Worm (Caenorhabditis elegans) whole organism, L2 larva: ENCODE results near the gene pph-2.
A peak's percentile ranks its signal among the peaks of the same experiment; 100 is the strongest.

ENCODE experiments used
- C34F6.9 ChIP-seq: fragments of 150-350 bp; optimal IDR thresholded peaks from 2 replicates; lab custom pipeline; 2014; ENCODE audit warnings: missing biosample characterization, missing genetic modification characterization
- F13H6.1 ChIP-seq: sonication (generic microtip); optimal IDR thresholded peaks from 2 replicates; lab custom pipeline; 2016; ENCODE audit warnings: missing genetic modification characterization, missing compliant biosample characterization
- R02D3.7 ChIP-seq: fragments of 150-350 bp; optimal IDR thresholded peaks from 2 replicates; lab custom pipeline; 2014; ENCODE audit warnings: missing biosample characterization, missing genetic modification characterization
- Y55F3AM.14 ChIP-seq: fragments of 200-800 bp; sonication (Bioruptor generic); optimal IDR thresholded peaks from 2 replicates; lab custom pipeline; 2018; ENCODE audit warnings: mild to moderate bottlenecking, missing genetic modification characterization, missing compliant biosample characterization
- ZK546.5 ChIP-seq: sonication (generic microtip); optimal IDR thresholded peaks from 2 replicates; lab custom pipeline; 2017; ENCODE audit warnings: missing biosample characterization, missing genetic modification characterization
- ama-1 ChIP-seq: fragments of 150-350 bp; optimal IDR thresholded peaks from 2 replicates; lab custom pipeline; 2018; ENCODE audit warnings: inconsistent platforms
- blmp-1 ChIP-seq: sonication (generic microtip); optimal IDR thresholded peaks from 2 replicates; lab custom pipeline; 2017; ENCODE audit warnings: missing genetic modification characterization, mild to moderate bottlenecking, missing compliant biosample characterization, antibody characterized with exemption, moderate library complexity; ENCODE audit not compliant: insufficient read depth
- ceh-16 ChIP-seq: fragments of 150-350 bp; optimal IDR thresholded peaks from 2 replicates; lab custom pipeline; 2014; ENCODE audit warnings: missing biosample characterization, missing genetic modification characterization
- ceh-82 ChIP-seq: fragments of 150-350 bp; optimal IDR thresholded peaks from 2 replicates; lab custom pipeline; 2014; ENCODE audit warnings: missing biosample characterization, missing genetic modification characterization
- crh-2 ChIP-seq: sonication (generic microtip); optimal IDR thresholded peaks from 2 replicates; lab custom pipeline; 2017; ENCODE audit warnings: missing biosample characterization, missing genetic modification characterization
- dmd-4 ChIP-seq: sonication (generic microtip); optimal IDR thresholded peaks from 2 replicates; lab custom pipeline; 2017; ENCODE audit warnings: missing biosample characterization, missing genetic modification characterization
- egl-27 ChIP-seq: sonication (generic microtip); optimal IDR thresholded peaks from 3 replicates; lab custom pipeline; 2017; ENCODE audit warnings: missing biosample characterization, missing genetic modification reagents, missing genetic modification characterization
- elt-1 ChIP-seq: fragments of 150-350 bp; optimal IDR thresholded peaks from 2 replicates; lab custom pipeline; 2014; ENCODE audit warnings: missing biosample characterization, missing genetic modification characterization
- elt-3 ChIP-seq: sonication (generic microtip); optimal IDR thresholded peaks from 2 replicates; lab custom pipeline; 2017; ENCODE audit warnings: missing biosample characterization, missing genetic modification characterization
- fos-1 ChIP-seq: fragments of 150-350 bp; optimal IDR thresholded peaks from 2 replicates; lab custom pipeline; 2014; ENCODE audit warnings: missing biosample characterization, missing genetic modification characterization
- lin-11 ChIP-seq: fragments of 150-350 bp; sonication (generic microtip); optimal IDR thresholded peaks from 2 replicates; lab custom pipeline; 2014; ENCODE audit warnings: missing biosample characterization, missing genetic modification characterization, inconsistent platforms, mixed read lengths
- lin-13 ChIP-seq: fragments of 150-350 bp; optimal IDR thresholded peaks from 2 replicates; lab custom pipeline; 2014; ENCODE audit warnings: missing biosample characterization, missing genetic modification reagents, missing genetic modification characterization
- lin-39 ChIP-seq: fragments of 150-350 bp; optimal IDR thresholded peaks from 2 replicates; lab custom pipeline; 2014; ENCODE audit warnings: missing biosample characterization, missing genetic modification reagents, missing genetic modification characterization
- lsy-2 ChIP-seq, 2 experiments: fragments of 150-350 bp in 1 of 2; sonication (generic microtip) in 1 of 2; optimal IDR thresholded peaks; 2 replicates each; lab custom pipeline; 2014 to 2017; ENCODE audit warnings: missing biosample characterization in 2 of 2, missing genetic modification characterization in 2 of 2
- mab-5 ChIP-seq: fragments of 150-350 bp; optimal IDR thresholded peaks from 2 replicates; lab custom pipeline; 2014; ENCODE audit warnings: missing biosample characterization, missing genetic modification characterization
- mbf-1 ChIP-seq: sonication (generic microtip); optimal IDR thresholded peaks from 2 replicates; lab custom pipeline; 2017; ENCODE audit warnings: missing biosample characterization, missing genetic modification characterization
- mdl-1 ChIP-seq, 2 experiments: fragments of 150-350 bp in 1 of 2; sonication (generic microtip) in 1 of 2; optimal IDR thresholded peaks; 2 replicates each; lab custom pipeline; 2017; ENCODE audit warnings: missing biosample characterization in 2 of 2, missing genetic modification characterization in 2 of 2
- nhr-10 ChIP-seq: sonication (generic microtip); optimal IDR thresholded peaks from 2 replicates; lab custom pipeline; 2017; ENCODE audit warnings: missing biosample characterization, missing genetic modification characterization
- nhr-11 ChIP-seq: fragments of 150-350 bp; optimal IDR thresholded peaks from 2 replicates; lab custom pipeline; 2014; ENCODE audit warnings: missing biosample characterization, missing genetic modification characterization
- nhr-12 ChIP-seq: fragments of 150-350 bp; optimal IDR thresholded peaks from 2 replicates; lab custom pipeline; 2014; ENCODE audit warnings: missing biosample characterization, missing genetic modification characterization
- nhr-129 ChIP-seq: fragments of 150-350 bp; optimal IDR thresholded peaks from 2 replicates; lab custom pipeline; 2014; ENCODE audit warnings: missing biosample characterization, missing genetic modification characterization
- nhr-21 ChIP-seq: fragments of 150-350 bp; optimal IDR thresholded peaks from 2 replicates; lab custom pipeline; 2014; ENCODE audit warnings: missing biosample characterization, missing genetic modification characterization
- nhr-237 ChIP-seq: fragments of 150-350 bp; optimal IDR thresholded peaks from 2 replicates; lab custom pipeline; 2014; ENCODE audit warnings: missing biosample characterization, missing genetic modification characterization
- nhr-25 ChIP-seq: fragments of 150-350 bp; sonication (generic microtip); optimal IDR thresholded peaks from 3 replicates; lab custom pipeline; 2014; ENCODE audit warnings: missing biosample characterization, missing genetic modification characterization
- nhr-6 ChIP-seq: fragments of 150-350 bp; optimal IDR thresholded peaks from 2 replicates; lab custom pipeline; 2014; ENCODE audit warnings: missing biosample characterization, missing genetic modification characterization
- nhr-77 ChIP-seq: fragments of 150-350 bp; optimal IDR thresholded peaks from 2 replicates; lab custom pipeline; 2014; ENCODE audit warnings: missing biosample characterization, missing genetic modification characterization
- peb-1 ChIP-seq: fragments of 150-350 bp; optimal IDR thresholded peaks from 2 replicates; lab custom pipeline; 2014; ENCODE audit warnings: missing biosample characterization, missing genetic modification characterization
- sem-4 ChIP-seq: fragments of 150-350 bp; optimal IDR thresholded peaks from 2 replicates; lab custom pipeline; 2014; ENCODE audit warnings: missing biosample characterization, missing genetic modification reagents, missing genetic modification characterization
- sma-3 ChIP-seq: sonication (generic microtip); optimal IDR thresholded peaks from 2 replicates; lab custom pipeline; 2016; ENCODE audit warnings: missing genetic modification reagents, missing genetic modification characterization, missing compliant biosample characterization
- sma-9 ChIP-seq, 2 experiments: fragments of 150-350 bp in 1 of 2; sonication (generic microtip) in 1 of 2; optimal IDR thresholded peaks; 2 replicates each; lab custom pipeline; 2014 to 2016; ENCODE audit warnings: missing genetic modification characterization in 2 of 2, mild to moderate bottlenecking in 1 of 2, missing biosample characterization in 1 of 2, missing compliant biosample characterization in 1 of 2, missing genetic modification reagents in 1 of 2, moderate library complexity in 1 of 2
- snpc-4 ChIP-seq: fragments of 150-350 bp; optimal IDR thresholded peaks from 2 replicates; lab custom pipeline; 2014; ENCODE audit warnings: missing biosample characterization, missing genetic modification characterization
- unc-39 ChIP-seq: fragments of 150-350 bp; optimal IDR thresholded peaks from 2 replicates; lab custom pipeline; 2014; ENCODE audit warnings: missing biosample characterization, missing genetic modification characterization
- unc-55 ChIP-seq: fragments of 150-350 bp; sonication (generic microtip); optimal IDR thresholded peaks from 3 replicates; lab custom pipeline; 2014; ENCODE audit warnings: missing biosample characterization, missing genetic modification reagents, missing genetic modification characterization
- unc-62 ChIP-seq: fragments of 150-350 bp; optimal IDR thresholded peaks from 2 replicates; lab custom pipeline; 2014; ENCODE audit warnings: missing biosample characterization, missing genetic modification reagents, missing genetic modification characterization

Gene pph-2

ce11 chrIV:11868452-11868851 is 9.1 kb downstream of the pph-2 start:
- no peak for TF ChIP-seq nhr-21 (tag; lab: Kevin White, UChicago)
- no peak for TF ChIP-seq nhr-6 (tag; lab: Kevin White, UChicago)
- no peak for TF ChIP-seq nhr-12 (tag; lab: Kevin White, UChicago)

- TF ChIP-seq F13H6.1 (tag; lab: Kevin White, UChicago) (no peak), Y55F3AM.14 (GFP tag; lab: Kevin White, UChicago) (no peak), unc-62 (GFP tag; lab: Kevin White, UChicago) (no peak), nhr-77 (tag; lab: Kevin White, UChicago) (no peak)
These were observed 9.8 kb downstream of the pph-2 start for ce11 chrIV:11867652-11868232.

- TF ChIP-seq ZK546.5 (tag; lab: Kevin White, UChicago) (no peak), Y55F3AM.14 (GFP tag; lab: Kevin White, UChicago) (no peak), lin-39 (tag; lab: Kevin White, UChicago) (no peak), nhr-129 (tag; lab: Kevin White, UChicago) (no peak), crh-2 (tag; lab: Kevin White, UChicago) (no peak), dmd-4 (tag; lab: Kevin White, UChicago) (no peak), C34F6.9 (tag; lab: Kevin White, UChicago) (no peak), nhr-6 (tag; lab: Kevin White, UChicago) (no peak), lin-11 (no peak), nhr-237 (tag; lab: Kevin White, UChicago) (no peak), ceh-16 (tag; lab: Kevin White, UChicago) (no peak), sma-3 (GFP tag; lab: Kevin White, UChicago) (no peak), unc-62 (GFP tag; lab: Kevin White, UChicago) (no peak)
These were observed 13.3 kb downstream of the pph-2 start, which contains the start of gene trpa-1 for ce11 chrIV:11864226-11864625. trpa-1 (plus strand) TSS chrIV:11864526.

ce11 chrIV:11863428-11863827 is 14.1 kb downstream of the pph-2 start:
- TF ChIP-seq blmp-1 (no peak), unc-62 (GFP tag; lab: Kevin White, UChicago) (no peak), dmd-4 (tag; lab: Kevin White, UChicago) (no peak), C34F6.9 (tag; lab: Kevin White, UChicago) (peak; percentile 2), nhr-12 (tag; lab: Kevin White, UChicago) (no peak), F13H6.1 (tag; lab: Kevin White, UChicago) (peak; percentile 12), fos-1 (tag; lab: Kevin White, UChicago) (peak; percentile 42)
- TF ChIP-seq, all 48 proteins: peak for 3

- TF ChIP-seq elt-1 (no peak), nhr-10 (no peak), sem-4 (tag; lab: Kevin White, UChicago) (no peak), nhr-21 (tag; lab: Kevin White, UChicago) (peak; percentile 10), sma-9 (GFP tag; optimal IDR thresholded peaks at IDR 0.05; lab: Kevin White, UChicago) (no peak), sma-9 (tag; optimal IDR thresholded peaks at IDR 0.05; lab: Kevin White, UChicago) (no peak), ZK546.5 (tag; lab: Kevin White, UChicago) (no peak), ama-1 (lab: Kevin White, UChicago) (no peak), nhr-11 (tag; lab: Kevin White, UChicago) (no peak), ceh-82 (tag; lab: Kevin White, UChicago) (no peak), crh-2 (tag; lab: Kevin White, UChicago) (peak; percentile 24), dmd-4 (tag; lab: Kevin White, UChicago) (no peak), mab-5 (no peak), egl-27 (no peak), C34F6.9 (tag; lab: Kevin White, UChicago) (no peak), lin-11 (no peak), sma-3 (GFP tag; lab: Kevin White, UChicago) (no peak), unc-39 (tag; lab: Kevin White, UChicago) (no peak), lin-39 (tag; lab: Kevin White, UChicago) (no peak), snpc-4 (no peak), lin-13 (no peak), peb-1 (tag; lab: Kevin White, UChicago) (no peak), lsy-2 (tag; optimal IDR thresholded peaks at IDR 0.05; lab: Kevin White, UChicago) (no peak), mdl-1 (tag; optimal IDR thresholded peaks at IDR 0.05; lab: Kevin White, UChicago) (no peak), F13H6.1 (tag; lab: Kevin White, UChicago) (no peak), R02D3.7 (tag; lab: Kevin White, UChicago) (no peak), nhr-129 (tag; lab: Kevin White, UChicago) (no peak), elt-3 (tag; lab: Kevin White, UChicago) (no peak), nhr-237 (tag; lab: Kevin White, UChicago) (no peak), blmp-1 (peak; percentile 8), nhr-12 (tag; lab: Kevin White, UChicago) (no peak), fos-1 (tag; lab: Kevin White, UChicago) (no peak), unc-62 (GFP tag; lab: Kevin White, UChicago) (no peak), nhr-6 (tag; lab: Kevin White, UChicago) (no peak), mbf-1 (tag; lab: Kevin White, UChicago) (no peak), nhr-25 (tag; lab: Kevin White, UChicago) (peak; percentile 15), unc-55 (GFP tag; lab: Kevin White, UChicago) (peak; percentile 49), Y55F3AM.14 (GFP tag; lab: Kevin White, UChicago) (no peak)
These were observed 17.5 kb downstream of the pph-2 start, which contains the start of gene mob-1 for ce11 chrIV:11859995-11860605. mob-1 (plus strand) TSS chrIV:11860555.
